Worm (Caenorhabditis elegans): ENCODE results near the gene T13F3.8.

ce11 chrV:16244078-16244477 is 25.5 kb upstream of the T13F3.8 start, which contains the start of gene srh-104:
- no peak for TF ChIP-seq unc-55 (GFP tag; optimal IDR thresholded peaks at IDR 0.05)
- no peak for TF ChIP-seq ztf-11 (tag; optimal IDR thresholded peaks at IDR 0.05)
- TF ChIP-seq nhr-237 (tag; optimal IDR thresholded peaks at IDR 0.05) = no peak
- TF ChIP-seq mdl-1 (tag; optimal IDR thresholded peaks at IDR 0.05) = no peak
